Fruit fly (Drosophila melanogaster) whole organism, embryonic: ENCODE data around the gene CG15471.

Source experiments
- ATbp ChIP-seq: fragments of 200-800 bp; sonication (Bioruptor generic); optimal IDR thresholded peaks from 2 replicates; lab custom pipeline; 2017; ENCODE audit warnings: missing biosample characterization, mild to moderate bottlenecking, missing genetic modification characterization, missing genetic modification reagents
- CG10147 ChIP-seq: fragments of 200-800 bp; sonication (Bioruptor generic); optimal IDR thresholded peaks from 2 replicates; lab custom pipeline; 2019; ENCODE audit warnings: missing biosample characterization, mild to moderate bottlenecking, missing genetic modification characterization, moderate library complexity
- CG10267 ChIP-seq: fragments of 200-800 bp; sonication (Bioruptor generic); optimal IDR thresholded peaks from 2 replicates; lab custom pipeline; 2018; ENCODE audit warnings: missing biosample characterization, mild to moderate bottlenecking, missing genetic modification characterization, moderate library complexity
- CG12299 ChIP-seq: fragments of 200-800 bp; sonication (Bioruptor generic); optimal IDR thresholded peaks from 2 replicates; lab custom pipeline; 2018; ENCODE audit warnings: missing biosample characterization, mild to moderate bottlenecking, missing genetic modification characterization
- CG12744 ChIP-seq: fragments of 200-800 bp; sonication (Bioruptor generic); optimal IDR thresholded peaks from 2 replicates; lab custom pipeline; 2016; ENCODE audit warnings: missing biosample characterization, missing genetic modification characterization
- CG13424 ChIP-seq: fragments of 200-800 bp; sonication (Bioruptor generic); optimal IDR thresholded peaks from 2 replicates; lab custom pipeline; 2019; ENCODE audit warnings: missing biosample characterization, mild to moderate bottlenecking, missing genetic modification characterization, moderate library complexity
- CG15269 ChIP-seq: fragments of 200-800 bp; sonication (Bioruptor generic); optimal IDR thresholded peaks from 2 replicates; lab custom pipeline; 2018; ENCODE audit warnings: missing biosample characterization, mild to moderate bottlenecking, missing genetic modification characterization, moderate library complexity
- CG17186 ChIP-seq: fragments of 200-800 bp; sonication (Bioruptor generic); optimal IDR thresholded peaks from 3 replicates; lab custom pipeline; 2017; ENCODE audit warnings: missing biosample characterization, missing genetic modification reagents, missing genetic modification characterization
- CG17385 ChIP-seq: fragments of 200-800 bp; sonication (Bioruptor generic); optimal IDR thresholded peaks from 3 replicates; lab custom pipeline; 2018; ENCODE audit warnings: missing biosample characterization, mild to moderate bottlenecking, missing genetic modification characterization
- CG2129 ChIP-seq: fragments of 200-800 bp; sonication (Bioruptor generic); IDR thresholded peaks from 2 replicates; pipeline ENCODE4 v1.3.6; 2022; ENCODE audit warnings: missing biosample characterization, missing genetic modification characterization; ENCODE audit not compliant: partially characterized antibody
- CG30403 ChIP-seq: fragments of 200-800 bp; sonication (Bioruptor generic); optimal IDR thresholded peaks from 3 replicates; lab custom pipeline; 2016; ENCODE audit warnings: missing biosample characterization, missing genetic modification characterization
- CG31441 ChIP-seq: fragments of 200-800 bp; sonication (Bioruptor generic); IDR thresholded peaks from 2 replicates; pipeline ENCODE4 v1.3.6; 2022; ENCODE audit warnings: missing biosample characterization, missing genetic modification characterization
- CG32532 ChIP-seq: fragments of 200-800 bp; sonication (Bioruptor generic); IDR thresholded peaks from 2 replicates; pipeline ENCODE4 v1.3.6; 2022; ENCODE audit warnings: missing biosample characterization, missing genetic modification characterization
- CG3281 ChIP-seq: fragments of 200-800 bp; sonication (Bioruptor generic); optimal IDR thresholded peaks from 3 replicates; lab custom pipeline; 2017; ENCODE audit warnings: missing biosample characterization, mild to moderate bottlenecking, missing genetic modification characterization
- CG3838 ChIP-seq: fragments of 200-800 bp; sonication (Bioruptor generic); optimal IDR thresholded peaks from 3 replicates; lab custom pipeline; 2016; ENCODE audit warnings: missing biosample characterization, missing genetic modification characterization
- CG4282 ChIP-seq: fragments of 200-800 bp; sonication (Bioruptor generic); optimal IDR thresholded peaks from 2 replicates; lab custom pipeline; 2016; ENCODE audit warnings: missing biosample characterization, missing genetic modification characterization
- CG4424 ChIP-seq: fragments of 200-800 bp; sonication (Bioruptor generic); optimal IDR thresholded peaks from 3 replicates; lab custom pipeline; 2016; ENCODE audit warnings: missing biosample characterization, missing genetic modification characterization
- CG6854 ChIP-seq: fragments of 200-800 bp; sonication (Bioruptor generic); optimal IDR thresholded peaks from 3 replicates; lab custom pipeline; 2017; ENCODE audit warnings: missing biosample characterization, mild to moderate bottlenecking, missing genetic modification characterization
- CG7839 ChIP-seq: fragments of 200-800 bp; sonication (Bioruptor generic); optimal IDR thresholded peaks from 3 replicates; lab custom pipeline; 2018; ENCODE audit warnings: missing biosample characterization, mild to moderate bottlenecking, missing genetic modification characterization, moderate library complexity
- CG9727 ChIP-seq: fragments of 200-800 bp; sonication (Bioruptor generic); optimal IDR thresholded peaks from 3 replicates; lab custom pipeline; 2017; ENCODE audit warnings: missing biosample characterization, mild to moderate bottlenecking, missing genetic modification characterization
- CkIIα-i1 ChIP-seq: fragments of 200-800 bp; sonication (Bioruptor generic); IDR thresholded peaks from 2 replicates; pipeline ENCODE4 v1.3.6; 2022; ENCODE audit warnings: missing biosample characterization, missing genetic modification characterization
- Fer1 ChIP-seq: fragments of 200-800 bp; sonication (Bioruptor generic); optimal IDR thresholded peaks from 2 replicates; lab custom pipeline; 2017; ENCODE audit warnings: missing biosample characterization, mild to moderate bottlenecking, missing genetic modification characterization
- H2.0 ChIP-seq: fragments of 200-800 bp; sonication (Bioruptor generic); IDR thresholded peaks from 2 replicates; pipeline ENCODE4 v1.3.6; 2022; ENCODE audit warnings: missing biosample characterization, missing genetic modification characterization
- HHEX ChIP-seq: fragments of 200-800 bp; sonication (Bioruptor generic); optimal IDR thresholded peaks from 3 replicates; lab custom pipeline; 2017; ENCODE audit warnings: missing biosample characterization, mild to moderate bottlenecking, missing genetic modification characterization, missing genetic modification reagents
- HLH3B ChIP-seq: fragments of 200-800 bp; sonication (Bioruptor generic); IDR thresholded peaks from 2 replicates; pipeline ENCODE4 v1.3.6; 2022; ENCODE audit warnings: missing biosample characterization, missing genetic modification characterization
- Hand ChIP-seq: fragments of 200-800 bp; sonication (Bioruptor generic); optimal IDR thresholded peaks from 2 replicates; lab custom pipeline; 2017; ENCODE audit warnings: mild to moderate bottlenecking, missing biosample characterization, missing genetic modification reagents, missing genetic modification characterization
- HmgZ ChIP-seq: fragments of 200-800 bp; sonication (Bioruptor generic); optimal IDR thresholded peaks from 2 replicates; lab custom pipeline; 2018; ENCODE audit warnings: missing biosample characterization, mild to moderate bottlenecking, missing genetic modification characterization
- Hmr ChIP-seq: fragments of 200-800 bp; sonication (Bioruptor generic); optimal IDR thresholded peaks from 3 replicates; lab custom pipeline; 2017; ENCODE audit warnings: mild to moderate bottlenecking, missing biosample characterization, missing genetic modification reagents, missing genetic modification characterization
- Jarid2 ChIP-seq: fragments of 200-800 bp; sonication (Bioruptor generic); optimal IDR thresholded peaks from 3 replicates; lab custom pipeline; 2017; ENCODE audit warnings: mild to moderate bottlenecking, missing biosample characterization, missing genetic modification reagents, missing genetic modification characterization
- Kr ChIP-seq: fragments of 200-800 bp; sonication (Bioruptor generic); optimal IDR thresholded peaks from 2 replicates; lab custom pipeline; 2017; ENCODE audit warnings: missing biosample characterization, mild to moderate bottlenecking, missing genetic modification characterization
- Mes4 ChIP-seq: fragments of 200-800 bp; sonication (Bioruptor generic); optimal IDR thresholded peaks from 2 replicates; lab custom pipeline; 2016; ENCODE audit warnings: missing biosample characterization, missing genetic modification characterization
- bcd ChIP-seq: fragments of 200-800 bp; sonication (Bioruptor generic); optimal IDR thresholded peaks from 2 replicates; lab custom pipeline; 2017; ENCODE audit warnings: missing biosample characterization, mild to moderate bottlenecking, missing genetic modification characterization
- cad ChIP-seq: fragments of >200 bp; optimal IDR thresholded peaks from 2 replicates; lab custom pipeline; 2017; ENCODE audit warnings: missing biosample characterization, missing genetic modification characterization
- chif ChIP-seq, 2 experiments: fragments of 200-800 bp; sonication (Bioruptor generic); optimal IDR thresholded peaks; 3 replicates each; lab custom pipeline; 2016; ENCODE audit warnings: missing biosample characterization in 2 of 2, missing genetic modification characterization in 2 of 2
- dpn ChIP-seq, 2 experiments: fragments of 200-800 bp; sonication (Bioruptor generic); optimal IDR thresholded peaks; 3 replicates each; lab custom pipeline; 2016; ENCODE audit warnings: missing biosample characterization in 2 of 2, missing genetic modification characterization in 2 of 2
- en ChIP-seq: fragments of 200-800 bp; sonication (Bioruptor generic); optimal IDR thresholded peaks from 2 replicates; lab custom pipeline; 2016; ENCODE audit warnings: missing biosample characterization, missing genetic modification characterization
- h ChIP-seq: fragments of >200 bp; optimal IDR thresholded peaks from 2 replicates; lab custom pipeline; 2017
- kah ChIP-seq: fragments of 200-800 bp; sonication (Bioruptor generic); optimal IDR thresholded peaks from 2 replicates; lab custom pipeline; 2018; ENCODE audit warnings: missing biosample characterization, mild to moderate bottlenecking, missing genetic modification characterization
- lilli ChIP-seq: fragments of 200-800 bp; sonication (Bioruptor generic); optimal IDR thresholded peaks from 3 replicates; lab custom pipeline; 2016; ENCODE audit warnings: missing biosample characterization, missing genetic modification characterization
- luna ChIP-seq: fragments of 200-800 bp; sonication (Bioruptor generic); optimal IDR thresholded peaks from 2 replicates; lab custom pipeline; 2016; ENCODE audit warnings: missing biosample characterization, missing genetic modification characterization
- odd ChIP-seq: fragments of 200-800 bp; sonication (Bioruptor generic); optimal IDR thresholded peaks from 2 replicates; lab custom pipeline; 2017; ENCODE audit warnings: missing biosample characterization, mild to moderate bottlenecking, missing genetic modification characterization
- onecut ChIP-seq: fragments of 200-800 bp; sonication (Bioruptor generic); IDR thresholded peaks from 2 replicates; pipeline ENCODE4 v1.3.6; 2022; ENCODE audit warnings: missing biosample characterization, missing genetic modification characterization
- pho ChIP-seq: fragments of 200-800 bp; sonication (Bioruptor generic); optimal IDR thresholded peaks from 2 replicates; lab custom pipeline; 2016; ENCODE audit warnings: missing biosample characterization, missing genetic modification characterization
- row ChIP-seq: fragments of 200-800 bp; sonication (Bioruptor generic); IDR thresholded peaks from 3 replicates; pipeline ENCODE4 v1.3.6; 2022; ENCODE audit warnings: missing biosample characterization, missing genetic modification characterization
- sisA ChIP-seq: fragments of 200-800 bp; sonication (Bioruptor generic); IDR thresholded peaks from 2 replicates; pipeline ENCODE4 v1.3.6; 2022; ENCODE audit warnings: missing biosample characterization, missing genetic modification characterization
- slbo ChIP-seq: fragments of 200-800 bp; sonication (Bioruptor generic); IDR thresholded peaks from 2 replicates; pipeline ENCODE4 v1.3.6; 2022; ENCODE audit warnings: missing biosample characterization, missing genetic modification characterization
- sob ChIP-seq: fragments of 200-800 bp; sonication (Bioruptor generic); IDR thresholded peaks from 2 replicates; pipeline ENCODE4 v1.3.6; 2022; ENCODE audit warnings: missing biosample characterization, missing genetic modification characterization
- tgo ChIP-seq: fragments of 200-800 bp; sonication (Bioruptor generic); IDR thresholded peaks from 3 replicates; pipeline ENCODE4 v1.3.6; 2022; ENCODE audit warnings: missing biosample characterization, missing genetic modification characterization
- tin ChIP-seq: fragments of 200-800 bp; sonication (Bioruptor generic); optimal IDR thresholded peaks from 3 replicates; lab custom pipeline; 2016; ENCODE audit warnings: missing biosample characterization, missing genetic modification characterization
- unpg ChIP-seq: fragments of 200-800 bp; sonication (Bioruptor generic); optimal IDR thresholded peaks from 3 replicates; lab custom pipeline; 2018; ENCODE audit warnings: missing biosample characterization, mild to moderate bottlenecking, missing genetic modification characterization, moderate library complexity
- vvl ChIP-seq: fragments of 200-800 bp; sonication (Bioruptor generic); IDR thresholded peaks from 2 replicates; pipeline ENCODE4 v1.3.6; 2022; ENCODE audit warnings: missing biosample characterization, missing genetic modification characterization
- wor ChIP-seq: fragments of 200-800 bp; sonication (Bioruptor generic); IDR thresholded peaks from 2 replicates; pipeline ENCODE4 v1.3.6; 2022; ENCODE audit warnings: missing biosample characterization, missing genetic modification characterization

Gene CG15471

DNA sequence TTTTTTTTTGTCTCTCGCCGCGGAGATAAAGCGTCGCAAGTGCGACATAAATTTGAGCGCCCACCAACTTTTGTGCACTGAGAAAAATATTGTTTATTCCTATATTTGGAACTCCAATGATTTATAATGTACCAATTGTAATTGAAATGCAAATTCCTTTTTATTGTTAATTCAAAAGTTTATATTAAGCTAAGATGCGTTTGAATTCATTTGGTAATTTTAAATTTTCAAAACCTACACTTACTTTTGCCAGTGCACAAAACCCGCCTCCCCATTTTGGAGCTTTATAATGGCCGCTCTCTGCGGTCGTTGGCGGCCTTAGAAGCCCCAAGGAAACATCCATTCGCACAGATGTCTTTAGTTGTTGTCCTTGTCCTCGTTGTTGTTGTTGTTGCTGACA lies 20.3 kb downstream of the CG15471 start:
- TF ChIP-seq CG3838 (no peak), CG4424 (GFP tag; lab: Kevin White, UChicago) (no peak), CG12299 (tag; lab: Kevin White, UChicago) (no peak), row (GFP tag; lab: Robert Waterston, UW) (peak; percentile 56), lilli (GFP tag; lab: Kevin White, UChicago) (peak; percentile 40), CkIIα-i1 (GFP tag; lab: Robert Waterston, UW) (no peak), bcd (peak; percentile 12), wor (no peak), CG17385 (GFP tag; lab: Kevin White, UChicago) (peak; percentile 24), HLH3B (GFP tag; lab: Robert Waterston, UW) (no peak), Hmr (peak; percentile 52), Mes4 (GFP tag; lab: Kevin White, UChicago) (no peak), vvl (peak; percentile 45; the same call in 1 of the 2 replicates), kah (no peak), CG30403 (GFP tag; lab: Kevin White, UChicago) (peak; percentile 43), CG32532 (peak; percentile 24; the same call in 1 of the 2 replicates), Hand (GFP tag; lab: Kevin White, UChicago) (peak; percentile 4), H2.0 (GFP tag; lab: Robert Waterston, UW) (peak; percentile 20; the same call in 1 of the 2 replicates), HmgZ (tag; lab: Kevin White, UChicago) (no peak), chif (GFP tag; optimal IDR thresholded peaks at IDR 0.05; lab: Kevin White, UChicago) (peak in 1 of 2 experiments; percentile 25), ATbp (GFP tag; lab: Kevin White, UChicago) (peak; percentile 20), CG9727 (GFP tag; lab: Kevin White, UChicago) (peak; percentile 13), pho (GFP tag; lab: Kevin White, UChicago) (no peak), CG12744 (GFP tag; lab: Kevin White, UChicago) (no peak), cad (no peak), CG15269 (tag; lab: Kevin White, UChicago) (peak; percentile 44), sob (GFP tag; lab: Robert Waterston, UW) (peak; percentile 28; the same call in 1 of the 2 replicates), unpg (GFP tag; lab: Kevin White, UChicago) (peak; percentile 45), CG2129 (GFP tag; lab: Robert Waterston, UW) (no peak), CG13424 (tag; lab: Kevin White, UChicago) (peak; percentile 41), luna (GFP tag; lab: Kevin White, UChicago) (no peak), slbo (GFP tag; lab: Robert Waterston, UW) (peak; percentile 46), en (GFP tag; lab: Kevin White, UChicago) (no peak), Kr (GFP tag; lab: Kevin White, UChicago) (no peak), onecut (GFP tag; lab: Robert Waterston, UW) (0 out of 2 replicates have a peak, but pooled peaks have one; percentile 15), CG3281 (GFP tag; lab: Kevin White, UChicago) (peak; percentile 9), Fer1 (GFP tag; lab: Kevin White, UChicago) (peak; percentile 54), CG6854 (GFP tag; lab: Kevin White, UChicago) (peak; percentile 5), odd (GFP tag; lab: Kevin White, UChicago) (no peak), sisA (0 out of 2 replicates have a peak, but pooled peaks have one; percentile 18), HHEX (peak; percentile 27), CG31441 (GFP tag; lab: Robert Waterston, UW) (peak; percentile 45), tin (GFP tag; lab: Kevin White, UChicago) (no peak), dpn (GFP tag; optimal IDR thresholded peaks at IDR 0.05; lab: Kevin White, UChicago) (peak in 1 of 2 experiments; percentile 8), h (lab: Kevin White, UChicago) (no peak), CG17186 (no peak), tgo (GFP tag; lab: Robert Waterston, UW) (peak; percentile 30; the same call in 2 of the 3 replicates), CG10147 (peak; percentile 35), Jarid2 (GFP tag; lab: Kevin White, UChicago) (no peak), CG4282 (GFP tag; lab: Kevin White, UChicago) (no peak), CG7839 (tag; lab: Kevin White, UChicago) (peak; percentile 32), CG10267 (tag; lab: Kevin White, UChicago) (no peak)
